Fruit fly (Drosophila melanogaster) whole organism, embryonic: ENCODE measurements around the gene HemK1.

ENCODE experiments used
- Adf1 ChIP-seq: fragments of 200-800 bp; sonication (Bioruptor generic); IDR thresholded peaks from 2 replicates; pipeline ENCODE4 v1.3.6; 2022; ENCODE audit warnings: missing biosample characterization, missing genetic modification characterization
- BEAF-32 ChIP-seq: fragments of 200-800 bp; sonication (Bioruptor generic); optimal IDR thresholded peaks from 3 replicates; lab custom pipeline; 2017; ENCODE audit warnings: missing biosample characterization, missing genetic modification characterization, mild to moderate bottlenecking, moderate library complexity, missing genetic modification reagents
- Bgb ChIP-seq: fragments of 200-800 bp; sonication (Bioruptor generic); IDR thresholded peaks from 2 replicates; pipeline ENCODE4 v1.3.6; 2022; ENCODE audit warnings: missing biosample characterization, missing genetic modification characterization; ENCODE audit not compliant: partially characterized antibody
- CG10431 ChIP-seq: fragments of 200-800 bp; sonication (Bioruptor generic); optimal IDR thresholded peaks from 3 replicates; lab custom pipeline; 2018; ENCODE audit warnings: missing biosample characterization, mild to moderate bottlenecking, missing genetic modification characterization
- CG11247 ChIP-seq: fragments of 200-800 bp; sonication (Bioruptor generic); IDR thresholded peaks from 2 replicates; pipeline ENCODE4 v1.3.6; 2022; ENCODE audit warnings: missing biosample characterization, missing genetic modification characterization
- CG11504 ChIP-seq: fragments of 200-800 bp; sonication (Bioruptor generic); optimal IDR thresholded peaks from 3 replicates; lab custom pipeline; 2019; ENCODE audit warnings: missing biosample characterization, mild to moderate bottlenecking, missing genetic modification characterization, moderate library complexity
- CG11696 ChIP-seq: fragments of 200-800 bp; sonication (Bioruptor generic); IDR thresholded peaks from 2 replicates; pipeline ENCODE4 v1.3.6; 2022; ENCODE audit warnings: missing biosample characterization, missing genetic modification characterization
- CG12299 ChIP-seq: fragments of 200-800 bp; sonication (Bioruptor generic); optimal IDR thresholded peaks from 2 replicates; lab custom pipeline; 2018; ENCODE audit warnings: missing biosample characterization, mild to moderate bottlenecking, missing genetic modification characterization
- CG12659 ChIP-seq: fragments of 200-800 bp; sonication (Bioruptor generic); optimal IDR thresholded peaks from 3 replicates; lab custom pipeline; 2017; ENCODE audit warnings: mild to moderate bottlenecking, missing biosample characterization, missing genetic modification reagents, missing genetic modification characterization
- CG13287 ChIP-seq: fragments of 200-800 bp; sonication (Bioruptor generic); IDR thresholded peaks from 2 replicates; pipeline ENCODE4 v1.3.6; 2022; ENCODE audit warnings: missing biosample characterization, missing genetic modification characterization; ENCODE audit not compliant: partially characterized antibody
- CG14441 ChIP-seq: fragments of 200-800 bp; sonication (Bioruptor generic); IDR thresholded peaks from 2 replicates; pipeline ENCODE4 v1.3.6; 2022; ENCODE audit warnings: missing biosample characterization, missing genetic modification characterization
- CG17385 ChIP-seq: fragments of 200-800 bp; sonication (Bioruptor generic); optimal IDR thresholded peaks from 3 replicates; lab custom pipeline; 2018; ENCODE audit warnings: missing biosample characterization, mild to moderate bottlenecking, missing genetic modification characterization
- CG17829 ChIP-seq: fragments of 200-800 bp; optimal IDR thresholded peaks from 2 replicates; lab custom pipeline; 2019; ENCODE audit warnings: missing biosample characterization, mild to moderate bottlenecking, missing genetic modification characterization, moderate library complexity
- CG18599 ChIP-seq: fragments of 200-800 bp; sonication (Bioruptor generic); optimal IDR thresholded peaks from 3 replicates; lab custom pipeline; 2017; ENCODE audit warnings: missing biosample characterization, missing genetic modification characterization, mild to moderate bottlenecking, moderate library complexity, missing genetic modification reagents
- CG2678 ChIP-seq: fragments of 200-800 bp; sonication (Bioruptor generic); optimal IDR thresholded peaks from 3 replicates; lab custom pipeline; 2019; ENCODE audit warnings: missing biosample characterization, mild to moderate bottlenecking, missing genetic modification characterization, moderate library complexity
- CG2875 ChIP-seq: fragments of 200-800 bp; sonication (Bioruptor generic); optimal IDR thresholded peaks from 2 replicates; lab custom pipeline; 2017; ENCODE audit warnings: missing biosample characterization, mild to moderate bottlenecking, missing genetic modification characterization, missing genetic modification reagents
- CG32767 ChIP-seq: fragments of 200-800 bp; sonication (Bioruptor generic); IDR thresholded peaks from 2 replicates; pipeline ENCODE4 v1.3.6; 2022; ENCODE audit warnings: missing biosample characterization, missing genetic modification characterization
- CG3281 ChIP-seq: fragments of 200-800 bp; sonication (Bioruptor generic); optimal IDR thresholded peaks from 3 replicates; lab custom pipeline; 2017; ENCODE audit warnings: missing biosample characterization, mild to moderate bottlenecking, missing genetic modification characterization
- CG34376 ChIP-seq: fragments of 200-800 bp; sonication (Bioruptor generic); optimal IDR thresholded peaks from 2 replicates; lab custom pipeline; 2018; ENCODE audit warnings: missing biosample characterization, mild to moderate bottlenecking, missing genetic modification characterization
- CG34422 ChIP-seq: fragments of 200-800 bp; sonication (Bioruptor generic); IDR thresholded peaks from 3 replicates; pipeline ENCODE4 v1.3.6; 2022; ENCODE audit warnings: missing biosample characterization, missing genetic modification characterization
- CG5180 ChIP-seq: fragments of 200-800 bp; sonication (Bioruptor generic); optimal IDR thresholded peaks from 3 replicates; lab custom pipeline; 2017; ENCODE audit warnings: missing biosample characterization, missing genetic modification characterization, mild to moderate bottlenecking, moderate library complexity, missing genetic modification reagents
- CG6765 ChIP-seq: fragments of 200-800 bp; sonication (Bioruptor generic); optimal IDR thresholded peaks from 3 replicates; lab custom pipeline; 2017; ENCODE audit warnings: missing biosample characterization, mild to moderate bottlenecking, missing genetic modification characterization
- CG7372 ChIP-seq: fragments of 200-800 bp; sonication (Bioruptor generic); IDR thresholded peaks from 2 replicates; pipeline ENCODE4 v1.3.6; 2022; ENCODE audit warnings: missing biosample characterization, missing genetic modification characterization
- Dbx ChIP-seq: fragments of 200-800 bp; sonication (Bioruptor generic); IDR thresholded peaks from 3 replicates; pipeline ENCODE4 v1.3.6; 2022; ENCODE audit warnings: missing biosample characterization, missing genetic modification characterization
- Deaf1 ChIP-seq: fragments of 200-800 bp; optimal IDR thresholded peaks from 3 replicates; lab custom pipeline; 2019; ENCODE audit warnings: missing biosample characterization, mild to moderate bottlenecking, missing genetic modification characterization, moderate library complexity
- Ets97D ChIP-seq: fragments of 200-800 bp; sonication (Bioruptor generic); optimal IDR thresholded peaks from 3 replicates; lab custom pipeline; 2016; ENCODE audit warnings: missing biosample characterization, missing genetic modification characterization
- Hand ChIP-seq: fragments of 200-800 bp; sonication (Bioruptor generic); optimal IDR thresholded peaks from 2 replicates; lab custom pipeline; 2017; ENCODE audit warnings: mild to moderate bottlenecking, missing biosample characterization, missing genetic modification reagents, missing genetic modification characterization
- Hmr ChIP-seq: fragments of 200-800 bp; sonication (Bioruptor generic); optimal IDR thresholded peaks from 3 replicates; lab custom pipeline; 2017; ENCODE audit warnings: mild to moderate bottlenecking, missing biosample characterization, missing genetic modification reagents, missing genetic modification characterization
- Med ChIP-seq: fragments of 200-800 bp; sonication (Bioruptor generic); peaks from one replicate; lab custom pipeline; 2016; ENCODE audit warnings: missing biosample characterization, missing genetic modification characterization, mild to moderate bottlenecking, inconsistent platforms, moderate library complexity
- NfI ChIP-seq: fragments of 200-800 bp; sonication (Bioruptor generic); optimal IDR thresholded peaks from 3 replicates; lab custom pipeline; 2018; ENCODE audit warnings: missing biosample characterization, mild to moderate bottlenecking, missing genetic modification characterization, moderate library complexity
- Opbp ChIP-seq: fragments of 200-800 bp; sonication (Bioruptor generic); IDR thresholded peaks from 3 replicates; pipeline ENCODE4 v1.3.6; 2022; ENCODE audit warnings: missing biosample characterization, missing genetic modification characterization; ENCODE audit not compliant: partially characterized antibody
- Side ChIP-seq: fragments of 200-800 bp; sonication (Bioruptor generic); optimal IDR thresholded peaks from 2 replicates; lab custom pipeline; 2016; ENCODE audit warnings: missing biosample characterization, missing genetic modification characterization
- Sox100B ChIP-seq: fragments of 200-800 bp; sonication (Bioruptor generic); optimal IDR thresholded peaks from 3 replicates; lab custom pipeline; 2018; ENCODE audit warnings: missing biosample characterization, mild to moderate bottlenecking, missing genetic modification characterization
- Xrp1 ChIP-seq: fragments of 200-800 bp; sonication (Bioruptor generic); IDR thresholded peaks from 2 replicates; pipeline ENCODE4 v1.3.6; 2022; ENCODE audit warnings: missing biosample characterization, missing genetic modification characterization
- bbx ChIP-seq: fragments of 200-800 bp; sonication (Bioruptor generic); IDR thresholded peaks from 2 replicates; pipeline ENCODE4 v1.3.6; 2022; ENCODE audit warnings: missing biosample characterization, missing genetic modification characterization; ENCODE audit not compliant: partially characterized antibody
- bsh ChIP-seq, 2 experiments: fragments of 200-800 bp; sonication (Bioruptor generic); optimal IDR thresholded peaks; 2 replicates each; lab custom pipeline; 2017 to 2018; ENCODE audit warnings: mild to moderate bottlenecking in 2 of 2, missing biosample characterization in 2 of 2, missing genetic modification characterization in 2 of 2, moderate library complexity in 1 of 2
- btn ChIP-seq: fragments of 200-800 bp; sonication (Bioruptor generic); optimal IDR thresholded peaks from 2 replicates; lab custom pipeline; 2016; ENCODE audit warnings: missing biosample characterization, missing genetic modification characterization
- cad ChIP-seq: fragments of >200 bp; optimal IDR thresholded peaks from 2 replicates; lab custom pipeline; 2017; ENCODE audit warnings: missing biosample characterization, missing genetic modification characterization
- caup ChIP-seq: fragments of 200-800 bp; sonication (Bioruptor generic); optimal IDR thresholded peaks from 3 replicates; lab custom pipeline; 2017; ENCODE audit warnings: missing biosample characterization, mild to moderate bottlenecking, missing genetic modification characterization, moderate library complexity; ENCODE audit not compliant: severe bottlenecking
- cg ChIP-seq: fragments of 200-800 bp; sonication (Bioruptor generic); optimal IDR thresholded peaks from 3 replicates; lab custom pipeline; 2019; ENCODE audit warnings: missing biosample characterization, mild to moderate bottlenecking, missing genetic modification characterization, moderate library complexity
- chif ChIP-seq, 2 experiments: fragments of 200-800 bp; sonication (Bioruptor generic); optimal IDR thresholded peaks; 3 replicates each; lab custom pipeline; 2016; ENCODE audit warnings: missing biosample characterization in 2 of 2, missing genetic modification characterization in 2 of 2
- da ChIP-seq: fragments of 200-800 bp; sonication (Bioruptor generic); optimal IDR thresholded peaks from 2 replicates; lab custom pipeline; 2016; ENCODE audit warnings: missing biosample characterization, missing genetic modification characterization
- eve ChIP-seq, 2 experiments: fragments of >200 bp; optimal IDR thresholded peaks; 2 replicates each; lab custom pipeline; 2017; ENCODE audit warnings: missing biosample characterization in 2 of 2, missing genetic modification characterization in 2 of 2
- fd64A ChIP-seq: fragments of 200-800 bp; sonication (Bioruptor generic); optimal IDR thresholded peaks from 3 replicates; lab custom pipeline; 2018; ENCODE audit warnings: missing biosample characterization, mild to moderate bottlenecking, missing genetic modification characterization
- pan ChIP-seq, 4 experiments: fragments of >200 bp in 3 of 4; fragments of 200-800 bp in 1 of 4; sonication (Bioruptor generic) in 1 of 4; optimal IDR thresholded peaks in 3 of 4; IDR thresholded peaks in 1 of 4; 2 replicates each; pipeline versions ENCODE4 v1.3.6 to Lab custom; 2017 to 2022; ENCODE audit warnings: missing biosample characterization in 2 of 4, missing genetic modification characterization in 2 of 4, mixed read lengths in 1 of 4
- sens-2 ChIP-seq: fragments of 200-800 bp; sonication (Bioruptor generic); IDR thresholded peaks from 2 replicates; pipeline ENCODE4 v1.3.6; 2022; ENCODE audit warnings: missing biosample characterization, missing genetic modification characterization
- stc ChIP-seq: fragments of 200-800 bp; sonication (Bioruptor generic); IDR thresholded peaks from 2 replicates; pipeline ENCODE4 v1.3.6; 2022; ENCODE audit warnings: missing biosample characterization, missing genetic modification characterization

HemK1 gene

dm6 chr2L:6465497-6465896 lies 2.0 kb downstream of the HemK1 start, which contains the start of gene Rchy1 (continued):
- peak; percentile 8; the same call in 1 of the 2 replicates for TF ChIP-seq CG11247 (GFP tag; lab: Robert Waterston, UW)
- peak; percentile 73 for TF ChIP-seq Ets97D (GFP tag; lab: Kevin White, UChicago)
- peak; percentile 43 for TF ChIP-seq CG11504 (tag; lab: Kevin White, UChicago)
- peak; percentile 47 for TF ChIP-seq CG5180 (GFP tag; lab: Kevin White, UChicago)
- TF ChIP-seq CG11696: peak; percentile 62
- peak in 1 of 2 experiments; percentile 0 for TF ChIP-seq bsh (GFP tag; optimal IDR thresholded peaks at IDR 0.05; lab: Kevin White, UChicago)
- TF ChIP-seq Deaf1 (tag; lab: Kevin White, UChicago): peak; percentile 79
- TF ChIP-seq Sox100B (GFP tag; lab: Kevin White, UChicago): no peak
- TF ChIP-seq CG34376 (GFP tag; lab: Kevin White, UChicago): peak; percentile 82
- peak; percentile 87 for TF ChIP-seq Med
- peak; percentile 13 for TF ChIP-seq CG12299
- peak; percentile 40 for TF ChIP-seq Hand (GFP tag; lab: Kevin White, UChicago)
- peak; percentile 36; the same call in 1 of the 2 replicates for TF ChIP-seq bbx (GFP tag; lab: Robert Waterston, UW)
- TF ChIP-seq CG7372 (GFP tag; lab: Robert Waterston, UW): no peak
- peak; percentile 21; the same call in 1 of the 3 replicates for TF ChIP-seq CG34422 (GFP tag; lab: Robert Waterston, UW)
- 0 out of 2 replicates have a peak, but pooled peaks have one; percentile 17 for TF ChIP-seq sens-2 (GFP tag; lab: Robert Waterston, UW)
- peak; percentile 17; the same call in 1 of the 2 replicates for TF ChIP-seq Xrp1
- peak; percentile 9 for TF ChIP-seq CG18599
- TF ChIP-seq fd64A: peak; percentile 9
- no peak for TF ChIP-seq chif (GFP tag; optimal IDR thresholded peaks at IDR 0.05; lab: Kevin White, UChicago)
- peak; percentile 54 for TF ChIP-seq NfI
- TF ChIP-seq CG13287 (GFP tag; lab: Robert Waterston, UW): peak; percentile 36; the same call in 1 of the 2 replicates
- no peak for TF ChIP-seq BEAF-32
- TF ChIP-seq CG17385 (GFP tag; lab: Kevin White, UChicago): peak; percentile 36
- TF ChIP-seq da: no peak
- peak; percentile 76 for TF ChIP-seq caup (GFP tag; lab: Kevin White, UChicago)
- TF ChIP-seq stc (GFP tag; lab: Robert Waterston, UW): peak; percentile 61; the same call in 1 of the 2 replicates
- peak; percentile 13; the same call in 1 of the 2 replicates for TF ChIP-seq CG32767 (GFP tag; lab: Robert Waterston, UW)
- 0 out of 3 replicates have a peak, but pooled peaks have one; percentile 28 for TF ChIP-seq Opbp (GFP tag; lab: Robert Waterston, UW)
- TF ChIP-seq CG17829 (tag; lab: Kevin White, UChicago): no peak
- no peak for TF ChIP-seq eve (GFP tag; optimal IDR thresholded peaks at IDR 0.05; lab: Kevin White, UChicago)
- peak; percentile 17 for TF ChIP-seq CG10431 (GFP tag; lab: Kevin White, UChicago)
- TF ChIP-seq Bgb (GFP tag; lab: Robert Waterston, UW): peak; percentile 54; the same call in 1 of the 2 replicates
- peak; percentile 14; the same call in 1 of the 2 replicates for TF ChIP-seq Adf1 (GFP tag; lab: Robert Waterston, UW)
- TF ChIP-seq pan (optimal IDR thresholded peaks at IDR 0.05; lab: Kevin White, UChicago): no peak
- peak in 1 of 2 experiments; percentile 27 for TF ChIP-seq pan (GFP tag; optimal IDR thresholded peaks at IDR 0.05 in 1 of 2, IDR thresholded peaks at IDR 0.05 in 1 of 2)
- TF ChIP-seq cg (GFP tag; lab: Kevin White, UChicago): no peak
- TF ChIP-seq CG3281: peak; percentile 42
- TF ChIP-seq CG2678 (tag; lab: Kevin White, UChicago): peak; percentile 22
- TF ChIP-seq CG2875 (GFP tag; lab: Kevin White, UChicago): peak; percentile 26
- 0 out of 2 replicates have a peak, but pooled peaks have one; percentile 6 for TF ChIP-seq CG14441 (GFP tag; lab: Robert Waterston, UW)
- TF ChIP-seq cad (GFP tag; lab: Kevin White, UChicago): no peak
- TF ChIP-seq btn (GFP tag; lab: Kevin White, UChicago): no peak
- TF ChIP-seq Dbx: peak; percentile 36; the same call in 2 of the 3 replicates
- peak; percentile 45 for TF ChIP-seq CG12659 (GFP tag; lab: Kevin White, UChicago)
- no peak for TF ChIP-seq Side (GFP tag; lab: Kevin White, UChicago)
- TF ChIP-seq CG6765 (GFP tag; lab: Kevin White, UChicago): peak; percentile 49
- TF ChIP-seq Hmr (GFP tag; lab: Kevin White, UChicago): peak; percentile 46
